Worm (Caenorhabditis elegans) whole organism, early embryonic: ENCODE results near the gene B0281.5.
"Not testable (repeated sequence)": the region's sequence is repeated elsewhere in the genome, so short reads cannot be mapped to it uniquely, and the experiment has no call there.

ENCODE experiments used
- aly-1 ChIP-seq: sonication (generic microtip); optimal IDR thresholded peaks from 2 replicates; lab custom pipeline; 2016; ENCODE audit warnings: missing genetic modification characterization, missing compliant biosample characterization
- ama-1 ChIP-seq: fragments of 150-350 bp; optimal IDR thresholded peaks from 2 replicates; lab custom pipeline; 2014
- ceh-13 ChIP-seq: fragments of 200-800 bp; sonication (Bioruptor generic); optimal IDR thresholded peaks from 2 replicates; lab custom pipeline; 2018; ENCODE audit warnings: mild to moderate bottlenecking, missing genetic modification characterization, missing compliant biosample characterization
- ceh-36 ChIP-seq: sonication (generic microtip); optimal IDR thresholded peaks from 2 replicates; lab custom pipeline; 2016; ENCODE audit warnings: missing genetic modification characterization, inconsistent platforms, missing compliant biosample characterization
- flt-1 ChIP-seq: fragments of 200-800 bp; sonication (Bioruptor generic); IDR thresholded peaks from 2 replicates; pipeline ENCODE4 v1.3.6; 2022; ENCODE audit warnings: missing genetic modification characterization, missing compliant biosample characterization
- hmg-4 ChIP-seq: fragments of 200-800 bp; sonication (Bioruptor generic); optimal IDR thresholded peaks from 2 replicates; lab custom pipeline; 2018; ENCODE audit warnings: mild to moderate bottlenecking, missing genetic modification characterization, missing compliant biosample characterization
- pes-1 ChIP-seq: fragments of 200-800 bp; sonication (Bioruptor generic); IDR thresholded peaks from 2 replicates; pipeline ENCODE4 v1.3.6; 2022; ENCODE audit warnings: missing genetic modification reagents, missing genetic modification characterization, missing compliant biosample characterization
- scrt-1 ChIP-seq: fragments of 200-800 bp; sonication (Bioruptor generic); IDR thresholded peaks from 2 replicates; pipeline ENCODE4 v1.3.6; 2022; ENCODE audit warnings: missing genetic modification characterization, missing compliant biosample characterization
- tbx-11 ChIP-seq: fragments of 200-800 bp; sonication (Bioruptor generic); IDR thresholded peaks from 2 replicates; pipeline ENCODE4 v1.3.6; 2022; ENCODE audit warnings: missing genetic modification characterization, missing compliant biosample characterization
- tbx-37 ChIP-seq: fragments of 200-800 bp; sonication (Bioruptor generic); conservative IDR thresholded peaks from 2 replicates; pipeline ENCODE4 v1.3.6; 2022; ENCODE audit warnings: missing genetic modification reagents, missing genetic modification characterization, missing compliant biosample characterization

The B0281.5 gene

ce11 chrII:2254861-2255260, 45.9 kb downstream of the B0281.5 start, which contains the start of gene K09F6.3:
Gene K09F6.3, plus strand, starts transcription at chrII:2255161.
- not testable (repeated sequence) for TF ChIP-seq hmg-4 (GFP tag; lab: Kevin White, UChicago); scrt-1 (GFP tag; lab: Robert Waterston, UW); flt-1 (GFP tag; lab: Robert Waterston, UW)

DNA sequence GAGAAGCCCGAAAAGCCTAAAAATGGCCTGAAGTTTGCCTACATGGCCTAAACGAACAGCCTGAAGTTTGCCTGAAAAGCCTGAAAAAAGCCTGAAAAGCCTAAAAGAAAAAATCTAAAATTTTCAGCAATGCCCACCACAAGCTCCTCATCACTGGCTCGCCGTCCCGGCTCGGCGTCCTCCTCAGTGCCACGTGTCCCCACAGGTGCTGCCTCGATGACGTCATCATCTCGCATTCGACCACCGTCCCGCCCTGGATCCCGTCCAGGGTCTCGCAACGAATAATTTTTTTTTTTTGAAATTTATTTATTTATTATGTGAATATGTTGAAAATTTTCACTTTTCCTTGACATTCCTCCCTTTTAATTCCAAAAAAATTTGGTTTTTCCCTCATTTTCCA, 47.1 kb downstream of the B0281.5 start:
- TF ChIP-seq tbx-11, result no peak

ce11 chrII:2251617-2252016, 49.1 kb downstream of the B0281.5 start:
- TF ChIP-seq pes-1, result no peak
- no peak for TF ChIP-seq ama-1 (lab: Kevin White, UChicago)
- no peak for TF ChIP-seq ceh-13 (GFP tag; lab: Kevin White, UChicago)
- TF ChIP-seq hmg-4 (GFP tag; lab: Kevin White, UChicago), result no peak
- TF ChIP-seq tbx-37 (GFP tag; lab: Robert Waterston, UW), result no peak
- no peak for TF ChIP-seq aly-1 (tag; lab: Kevin White, UChicago)
- TF ChIP-seq ceh-36 (tag; lab: Kevin White, UChicago), result no peak
